Worm (Caenorhabditis elegans) whole organism, young adult: Measurements from ENCODE around the gene pho-10.

ENCODE experiments used
- C06A6.2 ChIP-seq: fragments of 200-800 bp; sonication (Bioruptor generic); conservative IDR thresholded peaks from 2 replicates; pipeline ENCODE4 v1.3.6; 2022; ENCODE audit warnings: missing genetic modification characterization, missing compliant biosample characterization
- C17E4.6 ChIP-seq: fragments of 200-800 bp; sonication (Bioruptor generic); IDR thresholded peaks from 2 replicates; pipeline ENCODE4 v1.3.6; 2022; ENCODE audit warnings: missing genetic modification reagents, missing genetic modification characterization, missing compliant biosample characterization
- F22D6.2 ChIP-seq: sonication (generic microtip); optimal IDR thresholded peaks from 2 replicates; lab custom pipeline; 2016; ENCODE audit warnings: mild to moderate bottlenecking, missing genetic modification characterization, missing compliant biosample characterization
- F23B12.7 ChIP-seq: sonication (generic microtip); optimal IDR thresholded peaks from 2 replicates; lab custom pipeline; 2017; ENCODE audit warnings: missing genetic modification characterization, mild to moderate bottlenecking, missing compliant biosample characterization, antibody characterized with exemption, moderate library complexity; ENCODE audit not compliant: insufficient read depth
- F57A8.1 ChIP-seq: fragments of 200-800 bp; sonication (Bioruptor generic); optimal IDR thresholded peaks from 2 replicates; lab custom pipeline; 2018; ENCODE audit warnings: mild to moderate bottlenecking, missing genetic modification characterization, moderate library complexity, missing compliant biosample characterization
- F57C9.4 ChIP-seq: sonication (generic microtip); optimal IDR thresholded peaks from 2 replicates; lab custom pipeline; 2017; ENCODE audit warnings: mild to moderate bottlenecking, missing genetic modification characterization, missing compliant biosample characterization
- K12H6.12 ChIP-seq: fragments of 200-800 bp; sonication (Bioruptor generic); optimal IDR thresholded peaks from 2 replicates; lab custom pipeline; 2018; ENCODE audit warnings: mild to moderate bottlenecking, missing genetic modification characterization, missing compliant biosample characterization
- aptf-2 ChIP-seq: fragments of 200-800 bp; sonication (Bioruptor generic); conservative IDR thresholded peaks from 2 replicates; pipeline ENCODE4 v1.3.6; 2022; ENCODE audit warnings: missing genetic modification reagents, missing genetic modification characterization, missing compliant biosample characterization
- athp-1 ChIP-seq: sonication (generic microtip); optimal IDR thresholded peaks from 2 replicates; lab custom pipeline; 2017; ENCODE audit warnings: mild to moderate bottlenecking, missing genetic modification characterization, missing compliant biosample characterization
- attf-5 ChIP-seq: fragments of 200-800 bp; sonication (Bioruptor generic); optimal IDR thresholded peaks from 2 replicates; lab custom pipeline; 2018; ENCODE audit warnings: mild to moderate bottlenecking, missing genetic modification characterization, missing compliant biosample characterization
- bed-1 ChIP-seq: fragments of 200-800 bp; sonication (Bioruptor generic); IDR thresholded peaks from 2 replicates; pipeline ENCODE4 v1.3.6; 2022; ENCODE audit warnings: missing genetic modification reagents, missing genetic modification characterization, missing compliant biosample characterization
- bed-2 ChIP-seq: fragments of 200-800 bp; sonication (Bioruptor generic); IDR thresholded peaks from 2 replicates; pipeline ENCODE4 v1.3.6; 2022; ENCODE audit warnings: missing genetic modification reagents, missing genetic modification characterization, missing compliant biosample characterization
- ccch-3 ChIP-seq: fragments of 200-800 bp; sonication (Bioruptor generic); optimal IDR thresholded peaks from 2 replicates; lab custom pipeline; 2018; ENCODE audit warnings: mild to moderate bottlenecking, missing genetic modification characterization, missing compliant biosample characterization
- cebp-1 ChIP-seq, 2 experiments: fragments of 200-800 bp in 1 of 2; sonication (Bioruptor generic) in 1 of 2; sonication (generic microtip) in 1 of 2; IDR thresholded peaks in 1 of 2; optimal IDR thresholded peaks in 1 of 2; 2 replicates each; pipeline versions ENCODE4 v1.3.6 to Lab custom; 2017 to 2022; ENCODE audit warnings: missing compliant biosample characterization in 2 of 2, missing genetic modification characterization in 2 of 2, mild to moderate bottlenecking in 1 of 2, missing genetic modification reagents in 1 of 2, moderate library complexity in 1 of 2
- ceh-100 ChIP-seq: fragments of 200-800 bp; sonication (Bioruptor generic); IDR thresholded peaks from 2 replicates; pipeline ENCODE4 v1.3.6; 2022; ENCODE audit warnings: missing genetic modification reagents, missing genetic modification characterization, missing compliant biosample characterization
- ceh-91 ChIP-seq: fragments of 200-800 bp; sonication (Bioruptor generic); IDR thresholded peaks from 2 replicates; pipeline ENCODE4 v1.3.6; 2022; ENCODE audit warnings: missing genetic modification reagents, missing genetic modification characterization, missing compliant biosample characterization
- die-1 ChIP-seq: sonication (generic microtip); optimal IDR thresholded peaks from 2 replicates; lab custom pipeline; 2016; ENCODE audit warnings: missing genotype, mild to moderate bottlenecking, missing genetic modification characterization, missing compliant biosample characterization
- dpl-1 ChIP-seq: fragments of 150-350 bp; optimal IDR thresholded peaks from 2 replicates; lab custom pipeline; 2014; ENCODE audit warnings: missing biosample characterization, missing genetic modification reagents, missing genetic modification characterization
- ekl-4 ChIP-seq: fragments of 200-800 bp; sonication (Bioruptor generic); IDR thresholded peaks from 2 replicates; pipeline ENCODE4 v1.3.6; 2022; ENCODE audit warnings: missing genetic modification reagents, missing genetic modification characterization, missing compliant biosample characterization
- gei-17 ChIP-seq: fragments of 200-800 bp; sonication (Bioruptor generic); optimal IDR thresholded peaks from 2 replicates; lab custom pipeline; 2018; ENCODE audit warnings: mild to moderate bottlenecking, missing genetic modification characterization, missing compliant biosample characterization
- him-1 ChIP-seq: sonication (generic microtip); optimal IDR thresholded peaks from 2 replicates; lab custom pipeline; 2016; ENCODE audit warnings: missing genotype, missing genetic modification reagents, missing genetic modification characterization, missing compliant biosample characterization
- hmg-20 ChIP-seq: fragments of 200-800 bp; sonication (Bioruptor generic); IDR thresholded peaks from 2 replicates; pipeline ENCODE4 v1.3.6; 2022; ENCODE audit warnings: missing genetic modification reagents, missing genetic modification characterization, missing compliant biosample characterization
- hrde-1 ChIP-seq: sonication (generic microtip); optimal IDR thresholded peaks from 2 replicates; lab custom pipeline; 2016; ENCODE audit warnings: missing genetic modification characterization, mild to moderate bottlenecking, missing compliant biosample characterization, moderate library complexity, missing genotype, missing genetic modification reagents, borderline replicate concordance
- lag-1 ChIP-seq: fragments of 200-800 bp; sonication (Bioruptor generic); IDR thresholded peaks from 2 replicates; pipeline ENCODE4 v1.3.6; 2022; ENCODE audit warnings: missing genetic modification reagents, missing genetic modification characterization, missing compliant biosample characterization
- let-526 ChIP-seq: fragments of 200-800 bp; sonication (Bioruptor generic); IDR thresholded peaks from 2 replicates; pipeline ENCODE4 v1.3.6; 2022; ENCODE audit warnings: missing genetic modification reagents, missing genetic modification characterization, missing compliant biosample characterization
- lin-35 ChIP-seq, 3 experiments: fragments of 150-350 bp in 2 of 3; sonication (generic microtip) in 1 of 3; optimal IDR thresholded peaks; 2 replicates each; lab custom pipeline; 2014 to 2018; ENCODE audit warnings: missing biosample characterization in 3 of 3, missing genetic modification characterization in 3 of 3, missing genetic modification reagents in 3 of 3
- lin-54 ChIP-seq: fragments of 200-800 bp; sonication (Bioruptor generic); optimal IDR thresholded peaks from 2 replicates; lab custom pipeline; 2018; ENCODE audit warnings: mild to moderate bottlenecking, missing genetic modification characterization, missing compliant biosample characterization
- lsl-1 ChIP-seq: fragments of 200-800 bp; sonication (Bioruptor generic); optimal IDR thresholded peaks from 2 replicates; lab custom pipeline; 2018; ENCODE audit warnings: mild to moderate bottlenecking, missing genetic modification characterization, moderate library complexity, missing compliant biosample characterization
- madf-10 ChIP-seq: sonication (generic microtip); optimal IDR thresholded peaks from 2 replicates; lab custom pipeline; 2016; ENCODE audit warnings: mild to moderate bottlenecking, missing genetic modification characterization, missing compliant biosample characterization
- madf-8 ChIP-seq: fragments of 200-800 bp; sonication (Bioruptor generic); conservative IDR thresholded peaks from 2 replicates; pipeline ENCODE4 v1.3.6; 2022; ENCODE audit warnings: missing genetic modification reagents, missing genetic modification characterization, missing compliant biosample characterization
- mcd-1 ChIP-seq: fragments of 200-800 bp; sonication (Bioruptor generic); IDR thresholded peaks from 2 replicates; pipeline ENCODE4 v1.3.6; 2022; ENCODE audit warnings: missing genetic modification reagents, missing genetic modification characterization, missing compliant biosample characterization
- mel-28 ChIP-seq: sonication (generic microtip); optimal IDR thresholded peaks from 2 replicates; lab custom pipeline; 2016; ENCODE audit warnings: borderline replicate concordance, mild to moderate bottlenecking, missing genetic modification characterization, missing compliant biosample characterization
- nfyb-1 ChIP-seq: fragments of 200-800 bp; sonication (Bioruptor generic); IDR thresholded peaks from 2 replicates; pipeline ENCODE4 v1.3.6; 2022; ENCODE audit warnings: missing genetic modification reagents, missing genetic modification characterization, missing compliant biosample characterization
- nhr-27 ChIP-seq: fragments of 200-800 bp; sonication (Bioruptor generic); optimal IDR thresholded peaks from 2 replicates; lab custom pipeline; 2018; ENCODE audit warnings: mild to moderate bottlenecking, missing genetic modification characterization, moderate library complexity, missing compliant biosample characterization
- pbrm-1 ChIP-seq: fragments of 200-800 bp; sonication (Bioruptor generic); IDR thresholded peaks from 2 replicates; pipeline ENCODE4 v1.3.6; 2022; ENCODE audit warnings: missing genetic modification reagents, missing genetic modification characterization, missing compliant biosample characterization
- pha-4 ChIP-seq: fragments of 150-350 bp; sonication (generic microtip); optimal IDR thresholded peaks from 2 replicates; lab custom pipeline; 2014; ENCODE audit warnings: missing biosample characterization, missing genetic modification reagents, missing genetic modification characterization
- repo-1 ChIP-seq: sonication (generic microtip); optimal IDR thresholded peaks from 2 replicates; lab custom pipeline; 2017; ENCODE audit warnings: mild to moderate bottlenecking, missing genetic modification characterization, missing compliant biosample characterization
- sdz-38 ChIP-seq: sonication (generic microtip); optimal IDR thresholded peaks from 2 replicates; lab custom pipeline; 2016; ENCODE audit warnings: missing genotype, missing genetic modification characterization, missing compliant biosample characterization
- snpc-1.1 ChIP-seq: sonication (generic microtip); optimal IDR thresholded peaks from 2 replicates; lab custom pipeline; 2017; ENCODE audit warnings: missing genetic modification characterization, mild to moderate bottlenecking, missing compliant biosample characterization, antibody characterized with exemption, moderate library complexity, missing genotype, missing genetic modification reagents; ENCODE audit not compliant: insufficient read depth
- snpc-4 ChIP-seq, 5 experiments: fragments of 150-350 bp in 1 of 5; sonication (generic microtip) in 4 of 5; optimal IDR thresholded peaks; 2 replicates each; lab custom pipeline; 2014 to 2018; ENCODE audit warnings: missing genetic modification characterization in 5 of 5, missing biosample characterization in 3 of 5, antibody characterized with exemption in 2 of 5, mild to moderate bottlenecking in 2 of 5, missing compliant biosample characterization in 2 of 5, missing genotype in 2 of 5, moderate library complexity in 2 of 5, missing genetic modification reagents in 1 of 5
- sptf-2 ChIP-seq: fragments of 200-800 bp; sonication (Bioruptor generic); optimal IDR thresholded peaks from 2 replicates; lab custom pipeline; 2018; ENCODE audit warnings: mild to moderate bottlenecking, missing genetic modification characterization, missing compliant biosample characterization
- tbp1 ChIP-seq: fragments of 200-800 bp; sonication (Bioruptor generic); optimal IDR thresholded peaks from 2 replicates; lab custom pipeline; 2018; ENCODE audit warnings: mild to moderate bottlenecking, missing genetic modification characterization, missing compliant biosample characterization
- zfh-2 ChIP-seq: fragments of 200-800 bp; sonication (Bioruptor generic); conservative IDR thresholded peaks from 2 replicates; pipeline ENCODE4 v1.3.6; 2022; ENCODE audit warnings: missing genetic modification reagents, missing genetic modification characterization, missing compliant biosample characterization
- ztf-22 ChIP-seq: fragments of 200-800 bp; sonication (Bioruptor generic); optimal IDR thresholded peaks from 2 replicates; lab custom pipeline; 2018; ENCODE audit warnings: mild to moderate bottlenecking, missing genetic modification characterization, moderate library complexity, missing compliant biosample characterization
- ztf-26 ChIP-seq: sonication (generic microtip); optimal IDR thresholded peaks from 2 replicates; lab custom pipeline; 2017; ENCODE audit warnings: missing genetic modification characterization, missing compliant biosample characterization
- ztf-3 ChIP-seq: fragments of 200-800 bp; sonication (Bioruptor generic); optimal IDR thresholded peaks from 2 replicates; lab custom pipeline; 2018; ENCODE audit warnings: mild to moderate bottlenecking, missing genetic modification characterization, missing compliant biosample characterization

The pho-10 gene

ce11 chrII:9940430-9940829 lies 20.1 kb upstream of the pho-10 start, which contains the start of gene ufd-3:
TSS of gene ufd-3 (plus strand) at chrII:9940753.
- TF ChIP-seq ekl-4 = peak; percentile 75
- TF ChIP-seq F57C9.4 = peak; percentile 55
- TF ChIP-seq repo-1 = peak; percentile 1
- TF ChIP-seq zfh-2 (GFP tag; lab: Robert Waterston, UW) = no peak
- peak; percentile 33; the same call in 1 of the 2 replicates for TF ChIP-seq madf-8
- TF ChIP-seq mcd-1 (GFP tag; lab: Robert Waterston, UW) = peak; percentile 72
- peak; percentile 42 for TF ChIP-seq tbp1 (GFP tag; lab: Kevin White, UChicago)
- no peak for TF ChIP-seq sptf-2 (GFP tag; lab: Kevin White, UChicago)
- no peak for TF ChIP-seq ztf-22
- peak; percentile 64 for TF ChIP-seq F23B12.7 (tag; lab: Kevin White, UChicago)
- no peak for TF ChIP-seq bed-1
- TF ChIP-seq C06A6.2 = no peak
- peak; percentile 27 for TF ChIP-seq nhr-27 (tag; lab: Kevin White, UChicago)
- TF ChIP-seq him-1 (tag; lab: Kevin White, UChicago) = peak; percentile 46
- peak; percentile 81 for TF ChIP-seq attf-5 (GFP tag; lab: Kevin White, UChicago)
- peak; percentile 72 for TF ChIP-seq ccch-3
- peak; percentile 47 for TF ChIP-seq madf-10 (tag; lab: Kevin White, UChicago)
- peak; percentile 54 for TF ChIP-seq lsl-1 (GFP tag; lab: Kevin White, UChicago)
- no peak for TF ChIP-seq F57A8.1 (GFP tag; lab: Kevin White, UChicago)
- TF ChIP-seq snpc-1.1 (tag; lab: Kevin White, UChicago) = no peak
- peak; percentile 99 for TF ChIP-seq lin-54 (GFP tag; lab: Kevin White, UChicago)
- peak; percentile 49; the same call in 1 of the 2 replicates for TF ChIP-seq bed-2 (GFP tag; lab: Robert Waterston, UW)
- TF ChIP-seq nfyb-1 = no peak
- peak; percentile 23 for TF ChIP-seq ztf-26 (tag; lab: Kevin White, UChicago)
- no peak for TF ChIP-seq sdz-38 (tag; lab: Kevin White, UChicago)
- peak; percentile 91 for TF ChIP-seq dpl-1
- peak; percentile 64 for TF ChIP-seq athp-1 (tag; lab: Kevin White, UChicago)
- TF ChIP-seq gei-17 = no peak
- peak; percentile 19; the same call in 1 of the 2 replicates for TF ChIP-seq ceh-91
- TF ChIP-seq F22D6.2 (tag; lab: Kevin White, UChicago) = peak; percentile 37
- TF ChIP-seq lin-35 (GFP tag; optimal IDR thresholded peaks at IDR 0.05; lab: Kevin White, UChicago) = peak; percentile 40 to 96 (median 44)
- TF ChIP-seq aptf-2 (GFP tag; lab: Robert Waterston, UW) = peak; percentile 69; the same call in 1 of the 2 replicates
- no peak for TF ChIP-seq ztf-3 (GFP tag; lab: Kevin White, UChicago)
- no peak for TF ChIP-seq lag-1 (GFP tag; lab: Robert Waterston, UW)
- TF ChIP-seq die-1 (tag; lab: Kevin White, UChicago) = no peak
- TF ChIP-seq C17E4.6 (GFP tag; lab: Robert Waterston, UW) = 0 out of 2 replicates have a peak, but pooled peaks have one; percentile 36
- TF ChIP-seq K12H6.12 = peak; percentile 72
- peak; percentile 5 for TF ChIP-seq snpc-4 (GFP tag; optimal IDR thresholded peaks at IDR 0.05; lab: Kevin White, UChicago)
- peak; percentile 9 to 34 (median 24) for TF ChIP-seq snpc-4 (tag; optimal IDR thresholded peaks at IDR 0.05; lab: Kevin White, UChicago)
- TF ChIP-seq ceh-100 (GFP tag; lab: Robert Waterston, UW) = peak; percentile 58
- peak; percentile 78 for TF ChIP-seq pha-4 (tag; lab: Kevin White, UChicago)
- no peak for TF ChIP-seq cebp-1 (GFP tag; IDR thresholded peaks at IDR 0.05; lab: Robert Waterston, UW)
- peak; percentile 63 for TF ChIP-seq cebp-1 (tag; optimal IDR thresholded peaks at IDR 0.05; lab: Kevin White, UChicago)
- no peak for TF ChIP-seq mel-28 (tag; lab: Kevin White, UChicago)
- no peak for TF ChIP-seq hmg-20 (GFP tag; lab: Robert Waterston, UW)
- TF ChIP-seq let-526 = no peak; the same call in 1 of the 2 replicates
- TF ChIP-seq pbrm-1 = peak; percentile 54; the same call in 1 of the 2 replicates
- TF ChIP-seq hrde-1 (tag; lab: Kevin White, UChicago) = peak; percentile 15
